Worm (Caenorhabditis elegans): ENCODE data around the gene ets-9.

DNA sequence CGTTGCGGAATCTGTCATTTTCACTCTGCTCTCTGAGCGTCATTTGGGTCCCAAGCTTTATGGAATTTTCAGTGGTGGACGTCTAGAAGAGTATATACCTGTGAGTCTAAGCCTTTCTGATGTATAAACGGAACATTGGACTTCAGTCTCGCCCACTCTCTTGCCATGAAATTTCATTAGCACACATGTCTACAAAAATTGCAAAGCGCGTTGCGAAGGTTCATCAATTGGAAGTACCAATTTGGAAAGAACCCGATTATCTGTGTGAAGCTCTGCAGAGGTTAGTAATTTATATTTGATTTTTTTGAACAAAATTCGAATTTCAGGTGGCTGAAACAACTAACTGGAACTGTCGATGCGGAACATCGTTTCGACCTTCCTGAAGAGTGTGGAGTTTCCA lies 10.3 kb downstream of the ets-9 start:
- TF ChIP-seq B0310.2 (tag; optimal IDR thresholded peaks at IDR 0.05) (no peak), ama-1 (optimal IDR thresholded peaks at IDR 0.05) (no peak), ceh-13 (GFP tag; optimal IDR thresholded peaks at IDR 0.05) (no peak), tbx-11 (GFP tag; IDR thresholded peaks at IDR 0.05) (no peak), hmg-4 (GFP tag; optimal IDR thresholded peaks at IDR 0.05) (no peak), tbx-37 (GFP tag; conservative IDR thresholded peaks at IDR 0.05) (no peak), tra-4 (tag; optimal IDR thresholded peaks at IDR 0.05) (no peak), flt-1 (GFP tag; IDR thresholded peaks at IDR 0.05) (no peak), ceh-36 (tag; optimal IDR thresholded peaks at IDR 0.05) (no peak), aly-1 (tag; optimal IDR thresholded peaks at IDR 0.05) (no peak)
